Fruit fly (Drosophila melanogaster) whole organism, embryonic: ENCODE measurements around the gene Tsf2.

Source experiments
- Abd-B ChIP-seq: fragments of 200-800 bp; sonication (Bioruptor generic); optimal IDR thresholded peaks from 2 replicates; lab custom pipeline; 2018; ENCODE audit warnings: missing biosample characterization, mild to moderate bottlenecking, missing genetic modification characterization, moderate library complexity
- CG10147 ChIP-seq: fragments of 200-800 bp; sonication (Bioruptor generic); optimal IDR thresholded peaks from 2 replicates; lab custom pipeline; 2019; ENCODE audit warnings: missing biosample characterization, mild to moderate bottlenecking, missing genetic modification characterization, moderate library complexity
- CG10979 ChIP-seq: fragments of 200-800 bp; sonication (Bioruptor generic); optimal IDR thresholded peaks from 2 replicates; lab custom pipeline; 2018; ENCODE audit warnings: missing biosample characterization, mild to moderate bottlenecking, missing genetic modification characterization, moderate library complexity
- CG16815 ChIP-seq: fragments of 200-800 bp; sonication (Bioruptor generic); optimal IDR thresholded peaks from 3 replicates; lab custom pipeline; 2017; ENCODE audit warnings: missing biosample characterization, mild to moderate bottlenecking, missing genetic modification characterization
- CG2129 ChIP-seq: fragments of 200-800 bp; sonication (Bioruptor generic); IDR thresholded peaks from 2 replicates; pipeline ENCODE4 v1.3.6; 2022; ENCODE audit warnings: missing biosample characterization, missing genetic modification characterization; ENCODE audit not compliant: partially characterized antibody
- CG2202 ChIP-seq: fragments of 200-800 bp; sonication (Bioruptor generic); optimal IDR thresholded peaks from 2 replicates; lab custom pipeline; 2018; ENCODE audit warnings: missing biosample characterization, mild to moderate bottlenecking, missing genetic modification characterization
- CG2875 ChIP-seq: fragments of 200-800 bp; sonication (Bioruptor generic); optimal IDR thresholded peaks from 2 replicates; lab custom pipeline; 2017; ENCODE audit warnings: missing biosample characterization, mild to moderate bottlenecking, missing genetic modification characterization, missing genetic modification reagents
- CG34422 ChIP-seq: fragments of 200-800 bp; sonication (Bioruptor generic); IDR thresholded peaks from 3 replicates; pipeline ENCODE4 v1.3.6; 2022; ENCODE audit warnings: missing biosample characterization, missing genetic modification characterization
- CG6654 ChIP-seq: fragments of 200-800 bp; sonication (Bioruptor generic); optimal IDR thresholded peaks from 2 replicates; lab custom pipeline; 2017; ENCODE audit warnings: missing biosample characterization, mild to moderate bottlenecking, missing genetic modification characterization
- CG6683 ChIP-seq: fragments of 200-800 bp; sonication (Bioruptor generic); optimal IDR thresholded peaks from 2 replicates; lab custom pipeline; 2017; ENCODE audit warnings: missing biosample characterization, mild to moderate bottlenecking, missing genetic modification characterization, missing genetic modification reagents
- CG8924 ChIP-seq: fragments of 200-800 bp; optimal IDR thresholded peaks from 3 replicates; lab custom pipeline; 2019; ENCODE audit warnings: missing biosample characterization, mild to moderate bottlenecking, missing genetic modification characterization, moderate library complexity
- CG9727 ChIP-seq: fragments of 200-800 bp; sonication (Bioruptor generic); optimal IDR thresholded peaks from 3 replicates; lab custom pipeline; 2017; ENCODE audit warnings: missing biosample characterization, mild to moderate bottlenecking, missing genetic modification characterization
- CG9817 ChIP-seq: fragments of 200-800 bp; sonication (Bioruptor generic); optimal IDR thresholded peaks from 2 replicates; lab custom pipeline; 2018; ENCODE audit warnings: missing biosample characterization, mild to moderate bottlenecking, missing genetic modification characterization, moderate library complexity
- CG9876 ChIP-seq: fragments of 200-800 bp; sonication (Bioruptor generic); optimal IDR thresholded peaks from 2 replicates; lab custom pipeline; 2016; ENCODE audit warnings: missing biosample characterization, missing genetic modification characterization
- D ChIP-seq, 2 experiments: fragments of 200-800 bp in 1 of 2; fragments of >200 bp in 1 of 2; sonication (Bioruptor generic) in 1 of 2; optimal IDR thresholded peaks; 2 replicates in 1 of 2; 3 replicates in 1 of 2; lab custom pipeline; 2017; ENCODE audit warnings: mild to moderate bottlenecking in 1 of 2, missing biosample characterization in 1 of 2, missing genetic modification characterization in 1 of 2, missing genetic modification reagents in 1 of 2
- D19B ChIP-seq: fragments of 200-800 bp; sonication (Bioruptor generic); optimal IDR thresholded peaks from 2 replicates; lab custom pipeline; 2017; ENCODE audit warnings: missing biosample characterization, mild to moderate bottlenecking, missing genetic modification characterization
- Dll ChIP-seq: fragments of 200-800 bp; sonication (Bioruptor generic); IDR thresholded peaks from 4 replicates; pipeline ENCODE4 v1.3.6; 2022; ENCODE audit warnings: missing biosample characterization, missing genetic modification characterization; ENCODE audit not compliant: partially characterized antibody
- Dref ChIP-seq: fragments of 200-800 bp; sonication (Bioruptor generic); IDR thresholded peaks from 2 replicates; pipeline ENCODE4 v1.3.6; 2022; ENCODE audit warnings: missing biosample characterization, missing genetic modification characterization
- Eip74EF ChIP-seq, 2 experiments: fragments of 200-800 bp in 1 of 2; fragments of >200 bp in 1 of 2; sonication (Bioruptor generic) in 1 of 2; optimal IDR thresholded peaks; 2 replicates each; lab custom pipeline; 2017 to 2019; ENCODE audit warnings: missing biosample characterization in 2 of 2, missing genetic modification characterization in 2 of 2, mild to moderate bottlenecking in 1 of 2, moderate library complexity in 1 of 2
- H15 ChIP-seq: fragments of 200-800 bp; sonication (Bioruptor generic); IDR thresholded peaks from 3 replicates; pipeline ENCODE4 v1.3.6; 2022; ENCODE audit warnings: missing biosample characterization, missing genetic modification characterization
- Lhr ChIP-seq: fragments of 200-800 bp; sonication (Bioruptor generic); optimal IDR thresholded peaks from 3 replicates; lab custom pipeline; 2017; ENCODE audit warnings: mild to moderate bottlenecking, missing biosample characterization, missing genetic modification reagents, missing genetic modification characterization
- Oli ChIP-seq: fragments of 200-800 bp; sonication (Bioruptor generic); optimal IDR thresholded peaks from 2 replicates; lab custom pipeline; 2018; ENCODE audit warnings: missing biosample characterization, mild to moderate bottlenecking, missing genetic modification characterization, moderate library complexity
- Optix ChIP-seq: fragments of 200-800 bp; sonication (Bioruptor generic); IDR thresholded peaks from 3 replicates; pipeline ENCODE4 v1.3.6; 2022; ENCODE audit warnings: missing biosample characterization, missing genetic modification characterization
- Poxn ChIP-seq: fragments of 200-800 bp; sonication (Bioruptor generic); IDR thresholded peaks from 2 replicates; pipeline ENCODE4 v1.3.6; 2022; ENCODE audit warnings: missing biosample characterization, missing genetic modification characterization
- Sox100B ChIP-seq: fragments of 200-800 bp; sonication (Bioruptor generic); optimal IDR thresholded peaks from 3 replicates; lab custom pipeline; 2018; ENCODE audit warnings: missing biosample characterization, mild to moderate bottlenecking, missing genetic modification characterization
- Sox102F ChIP-seq: fragments of 200-800 bp; sonication (Bioruptor generic); optimal IDR thresholded peaks from 2 replicates; lab custom pipeline; 2018; ENCODE audit warnings: missing biosample characterization, mild to moderate bottlenecking, missing genetic modification characterization, moderate library complexity
- ap ChIP-seq: fragments of 200-800 bp; sonication (Bioruptor generic); IDR thresholded peaks from 2 replicates; pipeline ENCODE4 v1.3.6; 2022; ENCODE audit warnings: missing biosample characterization, missing genetic modification characterization
- bsh ChIP-seq, 2 experiments: fragments of 200-800 bp; sonication (Bioruptor generic); optimal IDR thresholded peaks; 2 replicates each; lab custom pipeline; 2017 to 2018; ENCODE audit warnings: mild to moderate bottlenecking in 2 of 2, missing biosample characterization in 2 of 2, missing genetic modification characterization in 2 of 2, moderate library complexity in 1 of 2
- cad ChIP-seq: fragments of >200 bp; optimal IDR thresholded peaks from 2 replicates; lab custom pipeline; 2017; ENCODE audit warnings: missing biosample characterization, missing genetic modification characterization
- cas ChIP-seq: fragments of 200-800 bp; sonication (Bioruptor generic); IDR thresholded peaks from 2 replicates; pipeline ENCODE4 v1.3.6; 2022; ENCODE audit warnings: missing biosample characterization, missing genetic modification characterization
- chn ChIP-seq: fragments of 200-800 bp; sonication (Bioruptor generic); optimal IDR thresholded peaks from 2 replicates; lab custom pipeline; 2016; ENCODE audit warnings: missing biosample characterization, missing genetic modification characterization
- cwo ChIP-seq: fragments of 200-800 bp; sonication (Bioruptor generic); optimal IDR thresholded peaks from 3 replicates; lab custom pipeline; 2017; ENCODE audit warnings: missing biosample characterization, missing genetic modification characterization, mild to moderate bottlenecking, moderate library complexity, missing genetic modification reagents
- disco-r ChIP-seq: fragments of 200-800 bp; sonication (Bioruptor generic); optimal IDR thresholded peaks from 2 replicates; lab custom pipeline; 2016; ENCODE audit warnings: missing biosample characterization, missing genetic modification characterization
- dysf ChIP-seq: fragments of 200-800 bp; sonication (Bioruptor generic); IDR thresholded peaks from 3 replicates; pipeline ENCODE4 v1.3.6; 2022; ENCODE audit warnings: missing biosample characterization, missing genetic modification characterization
- ewg ChIP-seq: fragments of 200-800 bp; sonication (Bioruptor generic); optimal IDR thresholded peaks from 3 replicates; lab custom pipeline; 2017; ENCODE audit warnings: mild to moderate bottlenecking, missing biosample characterization, missing genetic modification reagents, missing genetic modification characterization
- fd102C ChIP-seq: fragments of 200-800 bp; sonication (Bioruptor generic); optimal IDR thresholded peaks from 2 replicates; lab custom pipeline; 2018; ENCODE audit warnings: missing biosample characterization, mild to moderate bottlenecking, missing genetic modification characterization, moderate library complexity
- ftz-f1 ChIP-seq: fragments of 200-800 bp; sonication (Bioruptor generic); optimal IDR thresholded peaks from 2 replicates; lab custom pipeline; 2016; ENCODE audit warnings: missing biosample characterization, missing genetic modification characterization
- nmo ChIP-seq: fragments of 200-800 bp; sonication (Bioruptor generic); optimal IDR thresholded peaks from 2 replicates; lab custom pipeline; 2018; ENCODE audit warnings: missing biosample characterization, mild to moderate bottlenecking, missing genetic modification characterization, moderate library complexity
- pzg ChIP-seq: fragments of 200-800 bp; sonication (Bioruptor generic); optimal IDR thresholded peaks from 3 replicates; lab custom pipeline; 2018; ENCODE audit warnings: missing biosample characterization, mild to moderate bottlenecking, missing genetic modification characterization, moderate library complexity
- sna ChIP-seq: fragments of 200-800 bp; sonication (Bioruptor generic); IDR thresholded peaks from 2 replicates; pipeline ENCODE4 v1.3.6; 2022; ENCODE audit warnings: missing biosample characterization, missing genetic modification characterization; ENCODE audit not compliant: partially characterized antibody
- sqz ChIP-seq: fragments of 200-800 bp; sonication (Bioruptor generic); optimal IDR thresholded peaks from 3 replicates; lab custom pipeline; 2018; ENCODE audit warnings: missing biosample characterization, mild to moderate bottlenecking, missing genetic modification characterization
- sr ChIP-seq: fragments of 200-800 bp; sonication (Bioruptor generic); IDR thresholded peaks from 3 replicates; pipeline ENCODE4 v1.3.6; 2022; ENCODE audit warnings: missing biosample characterization, missing genetic modification characterization
- tna ChIP-seq: fragments of 200-800 bp; sonication (Bioruptor generic); IDR thresholded peaks from 2 replicates; pipeline ENCODE4 v1.3.6; 2022; ENCODE audit warnings: missing biosample characterization, missing genetic modification characterization; ENCODE audit not compliant: partially characterized antibody
- twi ChIP-seq: fragments of 200-800 bp; optimal IDR thresholded peaks from 2 replicates; lab custom pipeline; 2019; ENCODE audit warnings: missing biosample characterization, mild to moderate bottlenecking, missing genetic modification characterization, moderate library complexity
- vvl ChIP-seq: fragments of 200-800 bp; sonication (Bioruptor generic); IDR thresholded peaks from 2 replicates; pipeline ENCODE4 v1.3.6; 2022; ENCODE audit warnings: missing biosample characterization, missing genetic modification characterization
- zen ChIP-seq: fragments of 200-800 bp; sonication (Bioruptor generic); optimal IDR thresholded peaks from 3 replicates; lab custom pipeline; 2018; ENCODE audit warnings: missing biosample characterization, mild to moderate bottlenecking, missing genetic modification characterization, moderate library complexity

Tsf2 gene

dm6 chr3L:12495312-12495725, 38.2 kb downstream of the Tsf2 start (continued):
- peak; percentile 13 for TF ChIP-seq CG10147
- peak; percentile 39 for TF ChIP-seq CG2875
- peak; percentile 11 for TF ChIP-seq CG16815 (GFP tag; lab: Kevin White, UChicago)
- TF ChIP-seq cad (GFP tag; lab: Kevin White, UChicago) = no peak
- TF ChIP-seq CG2202 (tag; lab: Kevin White, UChicago) = no peak
- no peak for TF ChIP-seq Dll (GFP tag; lab: Robert Waterston, UW)
- TF ChIP-seq dysf = peak; percentile 49; the same call in 1 of the 3 replicates
- TF ChIP-seq zen (tag; lab: Kevin White, UChicago) = no peak
- TF ChIP-seq Oli (tag; lab: Kevin White, UChicago) = peak; percentile 43
- TF ChIP-seq Optix (GFP tag; lab: Robert Waterston, UW) = no peak
- no peak for TF ChIP-seq Dref
- TF ChIP-seq D (optimal IDR thresholded peaks at IDR 0.05; lab: Kevin White, UChicago) = no peak
- peak; percentile 40 for TF ChIP-seq D (GFP tag; optimal IDR thresholded peaks at IDR 0.05; lab: Kevin White, UChicago)
- TF ChIP-seq nmo = peak; percentile 53
- TF ChIP-seq, all 482 proteins: peak for 135

DNA sequence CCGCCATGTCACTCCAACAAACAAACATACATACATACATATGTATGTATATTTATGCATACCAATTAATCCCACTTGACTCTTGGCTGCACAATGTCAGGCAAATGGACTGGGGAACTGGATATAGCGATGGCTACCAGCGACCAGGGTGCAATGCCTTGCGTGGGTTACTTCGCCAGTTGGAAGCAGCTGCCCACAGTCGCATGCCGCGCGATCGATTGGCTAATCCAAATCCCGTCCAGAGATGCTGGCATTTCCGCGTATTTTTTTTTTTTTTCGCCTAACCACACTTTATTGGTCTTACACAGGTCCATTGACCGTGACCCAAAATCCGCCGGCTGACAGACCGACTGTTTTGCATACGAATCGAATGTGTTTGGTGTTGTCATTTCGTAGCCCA, 39.3 kb downstream of the Tsf2 start:
- TF ChIP-seq ftz-f1 = peak; percentile 32
- no peak for TF ChIP-seq CG6683 (GFP tag; lab: Kevin White, UChicago)
- no peak for TF ChIP-seq CG2129
- peak in 1 of 2 experiments; percentile 85 for TF ChIP-seq Eip74EF (GFP tag; optimal IDR thresholded peaks at IDR 0.05; lab: Kevin White, UChicago)
- TF ChIP-seq sr = peak; percentile 58; the same call in 1 of the 3 replicates
- peak; percentile 28 for TF ChIP-seq sqz (GFP tag; lab: Kevin White, UChicago)
- no peak for TF ChIP-seq bsh (GFP tag; optimal IDR thresholded peaks at IDR 0.05; lab: Kevin White, UChicago)
- peak; percentile 27; the same call in 1 of the 2 replicates for TF ChIP-seq vvl (GFP tag; lab: Robert Waterston, UW)
- no peak for TF ChIP-seq chn (GFP tag; lab: Kevin White, UChicago)
- TF ChIP-seq Dll (GFP tag; lab: Robert Waterston, UW) = no peak
- TF ChIP-seq tna (GFP tag; lab: Robert Waterston, UW) = no peak

DNA sequence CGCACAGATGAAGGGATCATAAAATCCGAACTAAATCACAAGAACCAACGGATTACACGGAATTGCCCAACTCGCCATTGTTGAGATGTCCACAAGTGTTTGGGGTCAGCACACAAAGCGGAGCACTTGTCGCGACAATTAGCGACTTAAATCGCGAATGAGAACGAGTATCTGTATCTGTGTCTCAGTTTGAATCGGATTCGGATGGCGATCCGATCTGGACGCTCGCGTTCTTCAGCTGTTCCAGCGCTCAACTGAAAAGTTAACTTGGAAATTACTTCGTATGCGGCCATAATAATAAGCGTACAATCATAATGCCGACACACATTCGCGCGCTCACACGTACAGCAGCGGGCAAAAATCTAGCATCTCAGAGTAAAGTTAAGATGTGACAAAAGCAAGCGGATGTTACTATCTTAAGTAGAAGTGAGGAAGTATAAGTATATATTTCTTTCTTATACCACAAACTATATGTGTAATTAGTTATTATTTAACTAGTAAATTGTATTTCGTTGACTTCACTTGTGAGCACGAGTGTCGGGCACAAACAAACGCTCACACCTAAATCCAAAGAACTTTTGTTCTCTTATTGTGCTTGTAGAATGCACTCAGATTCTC, 43.0 kb downstream of the Tsf2 start, which contains the start of gene CG10660:
Gene CG10660 (minus strand): TSS at position 259 of the 618 bp plus-strand sequence.
- TF ChIP-seq cas (GFP tag; lab: Robert Waterston, UW) (peak; percentile 51; the same call in 1 of the 2 replicates), CG9727 (peak; percentile 84), CG9876 (GFP tag; lab: Kevin White, UChicago) (no peak), CG9817 (tag; lab: Kevin White, UChicago) (peak; percentile 74), twi (tag; lab: Kevin White, UChicago) (peak; percentile 68), disco-r (GFP tag; lab: Kevin White, UChicago) (no peak), fd102C (GFP tag; lab: Kevin White, UChicago) (no peak), Poxn (no peak), D19B (GFP tag; lab: Kevin White, UChicago) (peak; percentile 61), cwo (GFP tag; lab: Kevin White, UChicago) (peak; percentile 75), sna (GFP tag; lab: Robert Waterston, UW) (no peak), CG34422 (GFP tag; lab: Robert Waterston, UW) (peak; percentile 91), ap (GFP tag; lab: Robert Waterston, UW) (peak; percentile 81), Lhr (GFP tag; lab: Kevin White, UChicago) (peak; percentile 66), ewg (peak; percentile 79), CG8924 (tag; lab: Kevin White, UChicago) (peak; percentile 93), CG6654 (GFP tag; lab: Kevin White, UChicago) (peak; percentile 78), pzg (no peak), Sox102F (GFP tag; lab: Kevin White, UChicago) (peak; percentile 93), Abd-B (GFP tag; lab: Kevin White, UChicago) (peak; percentile 66), CG10979 (tag; lab: Kevin White, UChicago) (peak; percentile 91), H15 (GFP tag; lab: Robert Waterston, UW) (peak; percentile 84), Sox100B (GFP tag; lab: Kevin White, UChicago) (peak; percentile 84)
